Fruit fly (Drosophila melanogaster): Measurements from ENCODE around the gene CG3213.
A peak's percentile ranks its signal among the peaks of the same experiment; 100 is the strongest.

Gene CG3213

dm6 chr2L:3534227-3534842 lies 14.9 kb upstream of the CG3213 start (continued):
- TF ChIP-seq Blimp-1 (GFP tag; optimal IDR thresholded peaks at IDR 0.05): peak; percentile 70
- TF ChIP-seq lmd (GFP tag; IDR thresholded peaks at IDR 0.05): peak; percentile 66
- TF ChIP-seq sc (optimal IDR thresholded peaks at IDR 0.05): no peak
- peak; percentile 5 for TF ChIP-seq sc (GFP tag; optimal IDR thresholded peaks at IDR 0.05)
- no peak for TF ChIP-seq CG7271 (tag; optimal IDR thresholded peaks at IDR 0.05)
- peak; percentile 28; the same call in 1 of the 2 replicates for TF ChIP-seq CG4730 (GFP tag; IDR thresholded peaks at IDR 0.05)
- peak; percentile 3 for TF ChIP-seq bcd (GFP tag; optimal IDR thresholded peaks at IDR 0.05)
- TF ChIP-seq CG12236 (GFP tag; optimal IDR thresholded peaks at IDR 0.05): peak; percentile 39
- TF ChIP-seq Atf-2 (GFP tag; optimal IDR thresholded peaks at IDR 0.05): peak; percentile 49
- no peak for TF ChIP-seq crc (GFP tag; optimal IDR thresholded peaks at IDR 0.05)
- peak; percentile 33 for TF ChIP-seq CG9817 (tag; optimal IDR thresholded peaks at IDR 0.05)
- TF ChIP-seq jumu (GFP tag; optimal IDR thresholded peaks at IDR 0.05): peak; percentile 23
- peak; percentile 65; the same call in 1 of the 2 replicates for TF ChIP-seq CG17328 (GFP tag; IDR thresholded peaks at IDR 0.05)
- TF ChIP-seq zen2 (GFP tag; IDR thresholded peaks at IDR 0.05; ENCODE audit: partially characterized antibody): 0 out of 3 replicates have a peak, but pooled peaks have one; percentile 13
- no peak for TF ChIP-seq org-1 (GFP tag; optimal IDR thresholded peaks at IDR 0.05)
- no peak for TF ChIP-seq pita (GFP tag; optimal IDR thresholded peaks at IDR 0.05)
- peak; percentile 55 for TF ChIP-seq lbe (GFP tag; optimal IDR thresholded peaks at IDR 0.05)
- TF ChIP-seq ara (GFP tag; IDR thresholded peaks at IDR 0.05): peak; percentile 75
- 0 out of 3 replicates have a peak, but pooled peaks have one; percentile 37 for TF ChIP-seq CG11695 (GFP tag; IDR thresholded peaks at IDR 0.05)
- TF ChIP-seq CG42726 (GFP tag; IDR thresholded peaks at IDR 0.05; ENCODE audit: partially characterized antibody): no peak
- peak; percentile 27 for TF ChIP-seq shn (GFP tag; optimal IDR thresholded peaks at IDR 0.05)
- TF ChIP-seq NK7.1 (GFP tag; optimal IDR thresholded peaks at IDR 0.05): no peak
- no peak for TF ChIP-seq CG4854 (GFP tag; optimal IDR thresholded peaks at IDR 0.05)
- peak; percentile 81 for TF ChIP-seq Ets65A (GFP tag)
- no peak for TF ChIP-seq gcm2 (GFP tag; optimal IDR thresholded peaks at IDR 0.05)
- peak; percentile 39 for TF ChIP-seq CoRest (tag; optimal IDR thresholded peaks at IDR 0.05)
- TF ChIP-seq pan (optimal IDR thresholded peaks at IDR 0.05): no peak
- TF ChIP-seq pan (GFP tag; optimal IDR thresholded peaks at IDR 0.05 in 1 of 2, IDR thresholded peaks at IDR 0.05 in 1 of 2): peak in 1 of 2 experiments; percentile 58
- no peak for TF ChIP-seq ro (GFP tag; IDR thresholded peaks at IDR 0.05)
- TF ChIP-seq Dbx (GFP tag; IDR thresholded peaks at IDR 0.05): 0 out of 3 replicates have a peak, but pooled peaks have one; percentile 34
- peak; percentile 14 for TF ChIP-seq fd3F (GFP tag; optimal IDR thresholded peaks at IDR 0.05)
- TF ChIP-seq ems (GFP tag; optimal IDR thresholded peaks at IDR 0.05): peak; percentile 19
- peak; percentile 77 for TF ChIP-seq sob (GFP tag; IDR thresholded peaks at IDR 0.05)
- peak; percentile 72 for TF ChIP-seq Atf6 (GFP tag; IDR thresholded peaks at IDR 0.05)
- TF ChIP-seq CG8944 (GFP tag; optimal IDR thresholded peaks at IDR 0.05): peak; percentile 16
- TF ChIP-seq Awh (GFP tag; IDR thresholded peaks at IDR 0.05): peak; percentile 59; the same call in 1 of the 2 replicates
- TF ChIP-seq NC2β (GFP tag; optimal IDR thresholded peaks at IDR 0.05): no peak
- peak; percentile 5 for TF ChIP-seq Dip3 (GFP tag; optimal IDR thresholded peaks at IDR 0.05)
- TF ChIP-seq CG9437 (GFP tag; optimal IDR thresholded peaks at IDR 0.05): no peak
- TF ChIP-seq hth (optimal IDR thresholded peaks at IDR 0.05): no peak
- TF ChIP-seq CG9797 (GFP tag; optimal IDR thresholded peaks at IDR 0.05): no peak
- TF ChIP-seq Bdp1 (GFP tag; optimal IDR thresholded peaks at IDR 0.05): no peak
- TF ChIP-seq grau (tag; optimal IDR thresholded peaks at IDR 0.05): peak; percentile 88
- TF ChIP-seq CG1792 (GFP tag; optimal IDR thresholded peaks at IDR 0.05): no peak
- TF ChIP-seq CG13123 (GFP tag; optimal IDR thresholded peaks at IDR 0.05): peak; percentile 23
- TF ChIP-seq Hr78 (GFP tag; optimal IDR thresholded peaks at IDR 0.05): no peak
- TF ChIP-seq eve (GFP tag; optimal IDR thresholded peaks at IDR 0.05): no peak
- peak; percentile 27 for TF ChIP-seq CG3281 (GFP tag; optimal IDR thresholded peaks at IDR 0.05)
- TF ChIP-seq CG10267 (tag; optimal IDR thresholded peaks at IDR 0.05): peak; percentile 42
- TF ChIP-seq pros (GFP tag; optimal IDR thresholded peaks at IDR 0.05): no peak
- no peak for TF ChIP-seq br (optimal IDR thresholded peaks at IDR 0.05)

All from whole organism, embryonic.